Worm (Caenorhabditis elegans) whole organism, young adult: ENCODE data around the gene bcf-1.

Experiments used
- madf-8 ChIP-seq: fragments of 200-800 bp; sonication (Bioruptor generic); conservative IDR thresholded peaks from 2 replicates; pipeline ENCODE4 v1.3.6; 2022; ENCODE audit warnings: missing genetic modification reagents, missing genetic modification characterization, missing compliant biosample characterization
- mes-4 ChIP-seq: sonication (generic microtip); optimal IDR thresholded peaks from 2 replicates; lab custom pipeline; 2016; ENCODE audit warnings: missing genotype, missing genetic modification characterization, missing compliant biosample characterization
- nhr-90 ChIP-seq: sonication (generic microtip); optimal IDR thresholded peaks from 2 replicates; lab custom pipeline; 2016; ENCODE audit warnings: missing genotype, mild to moderate bottlenecking, missing genetic modification characterization, missing compliant biosample characterization
- snpc-3.4 ChIP-seq: sonication (generic microtip); optimal IDR thresholded peaks from 2 replicates; lab custom pipeline; 2017; ENCODE audit warnings: missing genetic modification characterization, mild to moderate bottlenecking, missing compliant biosample characterization, antibody characterized with exemption, moderate library complexity, missing genotype, missing genetic modification reagents
- tlf-1 ChIP-seq: fragments of 200-800 bp; sonication (Bioruptor generic); optimal IDR thresholded peaks from 2 replicates; lab custom pipeline; 2018; ENCODE audit warnings: mild to moderate bottlenecking, missing genetic modification characterization, missing compliant biosample characterization
- unc-62 ChIP-seq: fragments of 150-350 bp; optimal IDR thresholded peaks from 2 replicates; lab custom pipeline; 2014; ENCODE audit warnings: missing biosample characterization, missing genetic modification reagents, missing genetic modification characterization
- zfh-2 ChIP-seq: fragments of 200-800 bp; sonication (Bioruptor generic); conservative IDR thresholded peaks from 2 replicates; pipeline ENCODE4 v1.3.6; 2022; ENCODE audit warnings: missing genetic modification reagents, missing genetic modification characterization, missing compliant biosample characterization
- ztf-28 ChIP-seq: fragments of 200-800 bp; sonication (Bioruptor generic); IDR thresholded peaks from 2 replicates; pipeline ENCODE4 v1.3.6; 2022; ENCODE audit warnings: missing genetic modification reagents, missing genetic modification characterization, missing compliant biosample characterization

The bcf-1 gene

DNA sequence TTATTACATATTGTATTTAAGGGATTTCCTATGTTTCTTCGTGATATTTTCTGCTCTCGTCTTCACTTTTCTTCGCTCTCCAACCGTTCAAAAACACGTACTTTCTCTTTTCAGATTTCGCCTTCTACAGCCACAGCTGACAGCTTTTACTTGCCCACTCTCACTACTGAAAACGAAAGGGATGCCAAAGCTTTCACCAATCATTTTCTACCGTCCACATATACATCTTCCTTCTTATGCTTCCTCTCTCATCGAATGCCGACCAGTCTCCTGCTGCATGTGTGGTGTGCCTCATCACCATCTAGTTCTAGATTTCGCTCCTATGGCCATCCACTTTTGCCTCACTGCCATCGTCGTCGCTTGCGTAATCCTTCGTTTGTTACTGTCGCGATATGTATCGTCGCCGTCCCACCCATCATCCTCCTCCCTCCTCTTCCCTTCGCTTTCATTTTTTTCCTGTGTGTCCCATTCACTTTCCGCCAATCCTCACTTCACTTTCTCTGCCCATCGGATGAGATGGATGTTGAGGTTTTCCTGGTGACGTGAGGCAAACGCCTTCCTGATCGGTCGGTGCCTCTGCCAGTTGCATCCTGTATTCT lies 55.3 kb downstream of the bcf-1 start:
- TF ChIP-seq zfh-2 (GFP tag; lab: Robert Waterston, UW) (0 out of 2 replicates have a peak, but pooled peaks have one; percentile 7), snpc-3.4 (tag; lab: Kevin White, UChicago) (no peak), madf-8 (GFP tag; lab: Robert Waterston, UW) (no peak), mes-4 (tag; lab: Kevin White, UChicago) (no peak)

DNA sequence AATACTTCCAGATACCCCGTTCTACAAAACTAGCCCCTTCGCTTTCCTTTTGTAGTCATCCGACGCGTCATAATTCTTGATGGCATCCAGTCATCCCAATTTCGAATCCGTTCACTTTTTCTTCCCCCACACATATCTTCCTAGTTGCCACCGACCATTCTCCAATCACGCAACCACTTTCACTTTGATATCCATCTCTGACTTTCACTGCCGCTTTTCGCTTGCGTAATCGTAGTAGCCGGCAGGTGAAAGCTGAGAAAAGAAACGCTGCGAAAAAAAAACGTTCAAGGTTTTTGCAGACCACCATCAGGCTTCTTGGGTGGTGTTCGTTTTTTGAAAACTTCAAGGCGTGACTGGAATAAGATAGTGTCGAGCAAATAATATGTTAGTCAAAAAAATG lies 56.2 kb downstream of the bcf-1 start:
- TF ChIP-seq unc-62 (GFP tag; lab: Kevin White, UChicago) (no peak), nhr-90 (tag; lab: Kevin White, UChicago) (no peak), tlf-1 (no peak), ztf-28 (GFP tag; lab: Robert Waterston, UW) (0 out of 2 replicates have a peak, but pooled peaks have one; percentile 7)
